Fruit fly (Drosophila melanogaster) whole organism, embryonic: ENCODE results near the gene CG31104.

ENCODE experiments used
- Antp ChIP-seq: fragments of 200-800 bp; sonication (Bioruptor generic); optimal IDR thresholded peaks from 3 replicates; lab custom pipeline; 2016; ENCODE audit warnings: missing biosample characterization, missing genetic modification characterization
- CG11695 ChIP-seq: fragments of 200-800 bp; sonication (Bioruptor generic); IDR thresholded peaks from 3 replicates; pipeline ENCODE4 v1.3.6; 2022; ENCODE audit warnings: missing biosample characterization, missing genetic modification characterization
- CG11723 ChIP-seq: fragments of 200-800 bp; sonication (Bioruptor generic); optimal IDR thresholded peaks from 2 replicates; lab custom pipeline; 2017; ENCODE audit warnings: missing biosample characterization, mild to moderate bottlenecking, missing genetic modification characterization
- CG12071 ChIP-seq: fragments of 200-800 bp; sonication (Bioruptor generic); optimal IDR thresholded peaks from 3 replicates; lab custom pipeline; 2018; ENCODE audit warnings: missing biosample characterization, mild to moderate bottlenecking, missing genetic modification characterization
- CG14965 ChIP-seq: fragments of 200-800 bp; sonication (Bioruptor generic); optimal IDR thresholded peaks from 2 replicates; lab custom pipeline; 2016; ENCODE audit warnings: missing biosample characterization, missing genetic modification characterization, borderline replicate concordance
- CG15601 ChIP-seq: fragments of 200-800 bp; sonication (Bioruptor generic); optimal IDR thresholded peaks from 3 replicates; lab custom pipeline; 2019; ENCODE audit warnings: missing biosample characterization, mild to moderate bottlenecking, missing genetic modification characterization, moderate library complexity
- CG17612 ChIP-seq: fragments of 200-800 bp; sonication (Bioruptor generic); IDR thresholded peaks from 2 replicates; pipeline ENCODE4 v1.3.6; 2022; ENCODE audit warnings: missing biosample characterization, missing genetic modification characterization
- CG17802 ChIP-seq: fragments of 200-800 bp; sonication (Bioruptor generic); optimal IDR thresholded peaks from 2 replicates; lab custom pipeline; 2018; ENCODE audit warnings: missing biosample characterization, mild to moderate bottlenecking, missing genetic modification characterization, moderate library complexity
- CG1792 ChIP-seq: fragments of 200-800 bp; sonication (Bioruptor generic); optimal IDR thresholded peaks from 2 replicates; lab custom pipeline; 2016; ENCODE audit warnings: missing biosample characterization, missing genetic modification characterization
- CG32532 ChIP-seq: fragments of 200-800 bp; sonication (Bioruptor generic); IDR thresholded peaks from 2 replicates; pipeline ENCODE4 v1.3.6; 2022; ENCODE audit warnings: missing biosample characterization, missing genetic modification characterization
- CG4328 ChIP-seq: fragments of 200-800 bp; sonication (Bioruptor generic); optimal IDR thresholded peaks from 3 replicates; lab custom pipeline; 2017; ENCODE audit warnings: missing biosample characterization, missing genetic modification reagents, missing genetic modification characterization
- CG4617 ChIP-seq: fragments of 200-800 bp; sonication (Bioruptor generic); optimal IDR thresholded peaks from 3 replicates; lab custom pipeline; 2016; ENCODE audit warnings: missing biosample characterization, missing genetic modification characterization, borderline replicate concordance
- CG4820 ChIP-seq: fragments of 200-800 bp; sonication (Bioruptor generic); optimal IDR thresholded peaks from 3 replicates; lab custom pipeline; 2016; ENCODE audit warnings: missing biosample characterization, missing genetic modification characterization
- CG5245 ChIP-seq: fragments of 200-800 bp; sonication (Bioruptor generic); optimal IDR thresholded peaks from 3 replicates; lab custom pipeline; 2016; ENCODE audit warnings: missing biosample characterization, missing genetic modification characterization
- CG5953 ChIP-seq: fragments of 200-800 bp; sonication (Bioruptor generic); IDR thresholded peaks from 2 replicates; pipeline ENCODE4 v1.3.6; 2022; ENCODE audit warnings: missing biosample characterization, missing genetic modification characterization
- CG8388 ChIP-seq: fragments of 200-800 bp; sonication (Bioruptor generic); optimal IDR thresholded peaks from 2 replicates; lab custom pipeline; 2019; ENCODE audit warnings: missing biosample characterization, mild to moderate bottlenecking, missing genetic modification characterization, moderate library complexity
- CG9727 ChIP-seq: fragments of 200-800 bp; sonication (Bioruptor generic); optimal IDR thresholded peaks from 3 replicates; lab custom pipeline; 2017; ENCODE audit warnings: missing biosample characterization, mild to moderate bottlenecking, missing genetic modification characterization
- CrebB ChIP-seq: fragments of 200-800 bp; sonication (Bioruptor generic); optimal IDR thresholded peaks from 3 replicates; lab custom pipeline; 2018; ENCODE audit warnings: missing biosample characterization, mild to moderate bottlenecking, missing genetic modification characterization
- Drgx ChIP-seq: fragments of 200-800 bp; sonication (Bioruptor generic); IDR thresholded peaks from 2 replicates; pipeline ENCODE4 v1.3.6; 2022; ENCODE audit warnings: missing biosample characterization, missing genetic modification characterization
- E2f2 ChIP-seq: fragments of 200-800 bp; sonication (Bioruptor generic); IDR thresholded peaks from 2 replicates; pipeline ENCODE4 v1.3.6; 2022; ENCODE audit warnings: missing biosample characterization, missing genetic modification characterization
- ERR ChIP-seq: fragments of 200-800 bp; sonication (Bioruptor generic); optimal IDR thresholded peaks from 2 replicates; lab custom pipeline; 2016; ENCODE audit warnings: missing biosample characterization, missing genetic modification characterization
- HLHmδ ChIP-seq: fragments of 200-800 bp; sonication (Bioruptor generic); optimal IDR thresholded peaks from 2 replicates; lab custom pipeline; 2018; ENCODE audit warnings: missing biosample characterization, mild to moderate bottlenecking, missing genetic modification characterization, moderate library complexity
- MBD-R2 ChIP-seq: fragments of 200-800 bp; sonication (Bioruptor generic); IDR thresholded peaks from 2 replicates; pipeline ENCODE4 v1.3.6; 2022; ENCODE audit warnings: missing biosample characterization, missing genetic modification characterization
- NC2β ChIP-seq: fragments of 200-800 bp; sonication (Bioruptor generic); optimal IDR thresholded peaks from 2 replicates; lab custom pipeline; 2016; ENCODE audit warnings: missing biosample characterization, missing genetic modification characterization
- Nf-YC ChIP-seq: fragments of 200-800 bp; optimal IDR thresholded peaks from 3 replicates; lab custom pipeline; 2019; ENCODE audit warnings: missing biosample characterization, mild to moderate bottlenecking, missing genetic modification characterization, moderate library complexity
- Rfx ChIP-seq: fragments of 200-800 bp; sonication (Bioruptor generic); IDR thresholded peaks from 2 replicates; pipeline ENCODE4 v1.3.6; 2022; ENCODE audit warnings: missing biosample characterization, missing genetic modification characterization
- Ssrp ChIP-seq: fragments of 200-800 bp; sonication (Bioruptor generic); optimal IDR thresholded peaks from 2 replicates; lab custom pipeline; 2018; ENCODE audit warnings: missing biosample characterization, mild to moderate bottlenecking, missing genetic modification characterization, moderate library complexity
- ash1 ChIP-seq: fragments of 200-800 bp; sonication (Bioruptor generic); optimal IDR thresholded peaks from 2 replicates; lab custom pipeline; 2018; ENCODE audit warnings: missing biosample characterization, mild to moderate bottlenecking, missing genetic modification characterization
- chinmo ChIP-seq: fragments of 200-800 bp; sonication (Bioruptor generic); IDR thresholded peaks from 4 replicates; pipeline ENCODE4 v1.3.6; 2022; ENCODE audit warnings: missing biosample characterization, missing genetic modification characterization; ENCODE audit not compliant: partially characterized antibody
- crp ChIP-seq, 2 experiments: fragments of 200-800 bp; sonication (Bioruptor generic); optimal IDR thresholded peaks; 2 replicates in 1 of 2; 3 replicates in 1 of 2; lab custom pipeline; 2017; ENCODE audit warnings: missing biosample characterization in 2 of 2, missing genetic modification characterization in 2 of 2, mild to moderate bottlenecking in 1 of 2, moderate library complexity in 1 of 2
- dan ChIP-seq: fragments of 200-800 bp; sonication (Bioruptor generic); IDR thresholded peaks from 2 replicates; pipeline ENCODE4 v1.3.6; 2022; ENCODE audit warnings: missing biosample characterization, missing genetic modification characterization
- dpn ChIP-seq, 2 experiments: fragments of 200-800 bp; sonication (Bioruptor generic); optimal IDR thresholded peaks; 3 replicates each; lab custom pipeline; 2016; ENCODE audit warnings: missing biosample characterization in 2 of 2, missing genetic modification characterization in 2 of 2
- gfzf ChIP-seq: fragments of 200-800 bp; sonication (Bioruptor generic); optimal IDR thresholded peaks from 2 replicates; lab custom pipeline; 2016; ENCODE audit warnings: missing biosample characterization, mild to moderate bottlenecking, missing genetic modification characterization, moderate library complexity
- hbn ChIP-seq: fragments of 200-800 bp; sonication (Bioruptor generic); IDR thresholded peaks from 2 replicates; pipeline ENCODE4 v1.3.6; 2022; ENCODE audit warnings: missing biosample characterization, missing genetic modification characterization; ENCODE audit not compliant: partially characterized antibody
- her ChIP-seq: fragments of 200-800 bp; sonication (Bioruptor generic); optimal IDR thresholded peaks from 2 replicates; lab custom pipeline; 2016; ENCODE audit warnings: missing biosample characterization, missing genetic modification characterization
- kah ChIP-seq: fragments of 200-800 bp; sonication (Bioruptor generic); optimal IDR thresholded peaks from 2 replicates; lab custom pipeline; 2018; ENCODE audit warnings: missing biosample characterization, mild to moderate bottlenecking, missing genetic modification characterization
- kay ChIP-seq: fragments of 200-800 bp; sonication (Bioruptor generic); optimal IDR thresholded peaks from 2 replicates; lab custom pipeline; 2016; ENCODE audit warnings: missing biosample characterization, missing genetic modification characterization
- nmo ChIP-seq: fragments of 200-800 bp; sonication (Bioruptor generic); optimal IDR thresholded peaks from 2 replicates; lab custom pipeline; 2018; ENCODE audit warnings: missing biosample characterization, mild to moderate bottlenecking, missing genetic modification characterization, moderate library complexity
- phol ChIP-seq: fragments of 200-800 bp; sonication (Bioruptor generic); optimal IDR thresholded peaks from 3 replicates; lab custom pipeline; 2018; ENCODE audit warnings: missing biosample characterization, mild to moderate bottlenecking, missing genetic modification characterization, moderate library complexity
- pita ChIP-seq: fragments of 200-800 bp; sonication (Bioruptor generic); optimal IDR thresholded peaks from 2 replicates; lab custom pipeline; 2017; ENCODE audit warnings: missing biosample characterization, mild to moderate bottlenecking, missing genetic modification characterization
- pnt ChIP-seq: fragments of 200-800 bp; sonication (Bioruptor generic); optimal IDR thresholded peaks from 3 replicates; lab custom pipeline; 2016; ENCODE audit warnings: missing biosample characterization, missing genetic modification characterization
- pros ChIP-seq: fragments of 200-800 bp; sonication (Bioruptor generic); optimal IDR thresholded peaks from 3 replicates; lab custom pipeline; 2019; ENCODE audit warnings: missing biosample characterization, mild to moderate bottlenecking, missing genetic modification characterization, moderate library complexity
- sqz ChIP-seq: fragments of 200-800 bp; sonication (Bioruptor generic); optimal IDR thresholded peaks from 3 replicates; lab custom pipeline; 2018; ENCODE audit warnings: missing biosample characterization, mild to moderate bottlenecking, missing genetic modification characterization
- tio ChIP-seq: fragments of 200-800 bp; sonication (Bioruptor generic); optimal IDR thresholded peaks from 2 replicates; lab custom pipeline; 2017; ENCODE audit warnings: missing biosample characterization, missing genetic modification characterization, inconsistent platforms
- tx ChIP-seq: fragments of 200-800 bp; sonication (Bioruptor generic); optimal IDR thresholded peaks from 2 replicates; lab custom pipeline; 2016; ENCODE audit warnings: missing biosample characterization, missing genetic modification characterization
- unc-4 ChIP-seq: fragments of 200-800 bp; sonication (Bioruptor generic); IDR thresholded peaks from 2 replicates; pipeline ENCODE4 v1.3.6; 2022; ENCODE audit warnings: missing biosample characterization, missing genetic modification characterization; ENCODE audit not compliant: partially characterized antibody
- unpg ChIP-seq: fragments of 200-800 bp; sonication (Bioruptor generic); optimal IDR thresholded peaks from 3 replicates; lab custom pipeline; 2018; ENCODE audit warnings: missing biosample characterization, mild to moderate bottlenecking, missing genetic modification characterization, moderate library complexity
- vvl ChIP-seq: fragments of 200-800 bp; sonication (Bioruptor generic); IDR thresholded peaks from 2 replicates; pipeline ENCODE4 v1.3.6; 2022; ENCODE audit warnings: missing biosample characterization, missing genetic modification characterization
- yki ChIP-seq: fragments of >200 bp; optimal IDR thresholded peaks from 3 replicates; lab custom pipeline; 2018
- zfh1 ChIP-seq: fragments of 200-800 bp; sonication (Bioruptor generic); IDR thresholded peaks from 3 replicates; pipeline ENCODE4 v1.3.6; 2022; ENCODE audit warnings: missing biosample characterization, missing genetic modification characterization

Gene CG31104

DNA sequence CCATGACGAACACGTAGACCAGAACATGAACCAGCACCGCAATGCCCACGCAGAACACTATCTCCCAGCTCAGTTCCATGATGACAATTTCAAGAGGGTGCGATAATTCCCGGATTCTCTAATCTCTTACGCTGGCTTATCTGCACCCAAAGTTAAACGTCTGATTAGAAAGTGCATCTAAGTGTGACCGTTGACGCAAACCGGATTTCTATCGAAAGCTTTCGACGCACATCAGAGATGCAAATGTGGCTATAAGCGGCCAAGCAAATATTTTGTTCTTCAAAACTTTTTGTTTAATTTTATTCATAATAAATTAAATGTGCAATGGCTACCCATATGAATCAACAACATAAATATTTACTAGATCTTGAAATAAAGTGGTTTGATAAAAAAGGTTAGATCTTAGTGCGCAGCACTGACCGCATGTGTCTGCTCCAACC is 22.9 kb upstream of the CG31104 start, which contains the start of the genes Kdsr and CG11858 (continued):
- TF ChIP-seq zfh1 (GFP tag; lab: Robert Waterston, UW) (peak; percentile 77), CG4328 (GFP tag; lab: Kevin White, UChicago) (no peak), kay (GFP tag; lab: Kevin White, UChicago) (peak; percentile 35), CG5245 (GFP tag; lab: Kevin White, UChicago) (peak; percentile 24), CG1792 (GFP tag; lab: Kevin White, UChicago) (peak; percentile 40), CG17612 (GFP tag; lab: Robert Waterston, UW) (no peak), Nf-YC (peak; percentile 60), CG11723 (no peak), yki (lab: Kevin White, UChicago) (no peak), CG12071 (GFP tag; lab: Kevin White, UChicago) (no peak), hbn (peak; percentile 35; the same call in 1 of the 2 replicates), pros (GFP tag; lab: Kevin White, UChicago) (no peak), tio (GFP tag; lab: Kevin White, UChicago) (no peak), CG32532 (GFP tag; lab: Robert Waterston, UW) (peak; percentile 68), HLHmδ (peak; percentile 8), Antp (GFP tag; lab: Kevin White, UChicago) (peak; percentile 28), phol (tag; lab: Kevin White, UChicago) (peak; percentile 75), CG4820 (GFP tag; lab: Kevin White, UChicago) (peak; percentile 23), E2f2 (peak; percentile 56; the same call in 1 of the 2 replicates), crp (GFP tag; optimal IDR thresholded peaks at IDR 0.05; lab: Kevin White, UChicago) (peak in 1 of 2 experiments; percentile 49), MBD-R2 (GFP tag; lab: Robert Waterston, UW) (peak; percentile 86), gfzf (GFP tag; lab: Kevin White, UChicago) (peak; percentile 66), dan (GFP tag; lab: Robert Waterston, UW) (no peak), NC2β (peak; percentile 46), CG11695 (no peak), chinmo (GFP tag; lab: Robert Waterston, UW) (peak; percentile 95), ash1 (no peak), CG5953 (peak; percentile 35; the same call in 1 of the 2 replicates), CG4617 (GFP tag; lab: Kevin White, UChicago) (peak; percentile 30), CG8388 (GFP tag; lab: Kevin White, UChicago) (peak; percentile 55), unc-4 (peak; percentile 56; the same call in 1 of the 2 replicates), kah (GFP tag; lab: Kevin White, UChicago) (peak; percentile 1), CG15601 (tag; lab: Kevin White, UChicago) (peak; percentile 56), CG14965 (GFP tag; lab: Kevin White, UChicago) (no peak), CG9727 (GFP tag; lab: Kevin White, UChicago) (peak; percentile 53), nmo (GFP tag; lab: Kevin White, UChicago) (peak; percentile 75), tx (peak; percentile 26), unpg (GFP tag; lab: Kevin White, UChicago) (peak; percentile 72), Rfx (GFP tag; lab: Robert Waterston, UW) (peak; percentile 85), CG17802 (peak; percentile 45), CrebB (tag; lab: Kevin White, UChicago) (peak; percentile 44), pita (GFP tag; lab: Kevin White, UChicago) (no peak), ERR (GFP tag; lab: Kevin White, UChicago) (no peak), pnt (GFP tag; lab: Kevin White, UChicago) (peak; percentile 21), Ssrp (tag; lab: Kevin White, UChicago) (peak; percentile 57), Drgx (GFP tag; lab: Robert Waterston, UW) (peak; percentile 52), dpn (GFP tag; optimal IDR thresholded peaks at IDR 0.05; lab: Kevin White, UChicago) (peak; percentile 56 to 57), vvl (GFP tag; lab: Robert Waterston, UW) (peak; percentile 91), her (GFP tag; lab: Kevin White, UChicago) (peak; percentile 30), sqz (GFP tag; lab: Kevin White, UChicago) (no peak)
